Worm (Caenorhabditis elegans): ENCODE results near the gene Y42H9AR.2.

The Y42H9AR.2 gene

ce11 chrIV:8099601-8100000 lies at the start of gene Y42H9AR.2:
Y42H9AR.2 (plus strand) TSS chrIV:8099901.
- TF ChIP-seq nhr-10 (tag; optimal IDR thresholded peaks at IDR 0.05) (no peak), gmeb-1 (tag; optimal IDR thresholded peaks at IDR 0.05) (no peak)

DNA sequence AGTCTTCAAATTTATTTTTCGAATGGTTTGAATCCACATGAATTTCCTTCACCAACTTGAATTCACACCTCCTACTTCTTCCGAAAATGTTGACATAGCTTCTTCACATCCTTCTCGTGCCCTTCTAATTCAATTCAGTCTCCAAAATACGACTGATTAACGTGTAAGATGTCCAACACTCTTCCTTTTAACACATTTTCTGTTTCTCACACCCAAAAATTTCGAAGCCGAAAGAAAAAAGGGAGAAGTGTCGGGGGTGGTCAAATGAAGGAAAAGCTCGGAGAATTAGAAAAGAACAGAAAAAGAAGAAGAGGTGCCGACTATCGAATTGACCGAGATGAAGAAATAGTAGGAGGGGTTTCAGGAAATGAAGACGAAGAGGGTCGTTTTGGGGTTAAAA lies 47.0 kb upstream of the Y42H9AR.2 start:
- TF ChIP-seq mbf-1 (tag; optimal IDR thresholded peaks at IDR 0.05), result no peak
- TF ChIP-seq nhr-10 (tag; optimal IDR thresholded peaks at IDR 0.05), result no peak
- no peak for TF ChIP-seq sma-3 (GFP tag; optimal IDR thresholded peaks at IDR 0.05)
- TF ChIP-seq nhr-237 (tag; optimal IDR thresholded peaks at IDR 0.05), result no peak
- TF ChIP-seq unc-39 (tag; optimal IDR thresholded peaks at IDR 0.05), result no peak
- TF ChIP-seq unc-62 (GFP tag; optimal IDR thresholded peaks at IDR 0.05), result no peak
- no peak for TF ChIP-seq F13H6.1 (tag; optimal IDR thresholded peaks at IDR 0.05)
- no peak for TF ChIP-seq ZK546.5 (tag; optimal IDR thresholded peaks at IDR 0.05)
- TF ChIP-seq aly-2 (tag; optimal IDR thresholded peaks at IDR 0.05), result no peak
- TF ChIP-seq peb-1 (tag; optimal IDR thresholded peaks at IDR 0.05), result no peak
- no peak for TF ChIP-seq dmd-4 (tag; optimal IDR thresholded peaks at IDR 0.05)
- TF ChIP-seq gmeb-1 (tag; optimal IDR thresholded peaks at IDR 0.05), result no peak
- TF ChIP-seq ztf-1 (GFP tag; conservative IDR thresholded peaks at IDR 0.05), result no peak
- TF ChIP-seq lin-11 (tag; optimal IDR thresholded peaks at IDR 0.05), result no peak
- TF ChIP-seq ztf-11 (tag; optimal IDR thresholded peaks at IDR 0.05), result no peak
- TF ChIP-seq sma-9 (GFP tag; optimal IDR thresholded peaks at IDR 0.05), result no peak
- no peak for TF ChIP-seq sma-9 (tag; optimal IDR thresholded peaks at IDR 0.05)
- TF ChIP-seq ztf-4 (tag; optimal IDR thresholded peaks at IDR 0.05), result no peak
- TF ChIP-seq nhr-23 (tag; optimal IDR thresholded peaks at IDR 0.05), result no peak

DNA sequence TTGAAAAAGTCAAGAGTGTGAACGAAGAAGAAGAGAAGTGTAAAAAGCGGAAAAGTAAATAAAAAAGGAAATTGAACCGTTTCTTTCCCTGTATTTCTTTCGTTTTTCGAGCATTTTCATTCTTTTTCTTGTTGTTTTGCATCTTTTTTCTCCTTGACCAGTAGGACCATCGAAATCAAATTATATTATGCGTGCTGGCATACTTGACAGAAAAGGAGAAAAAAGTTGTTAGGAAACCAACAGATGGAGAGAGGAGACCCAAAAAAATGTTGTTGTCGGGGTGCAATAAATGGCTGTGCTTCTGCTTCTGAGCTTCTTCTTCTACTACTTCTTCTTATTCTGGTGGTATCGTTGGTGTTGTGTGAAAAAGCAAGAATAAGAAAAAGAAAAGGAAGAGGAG lies 45.7 kb upstream of the Y42H9AR.2 start:
- TF ChIP-seq nhr-6 (tag; optimal IDR thresholded peaks at IDR 0.05) (no peak), C34F6.9 (tag; optimal IDR thresholded peaks at IDR 0.05) (no peak), elt-3 (tag; optimal IDR thresholded peaks at IDR 0.05) (no peak), unc-55 (GFP tag; optimal IDR thresholded peaks at IDR 0.05) (no peak), gmeb-1 (tag; optimal IDR thresholded peaks at IDR 0.05) (no peak), nhr-23 (tag; optimal IDR thresholded peaks at IDR 0.05) (no peak), unc-62 (GFP tag; optimal IDR thresholded peaks at IDR 0.05) (no peak), ama-1 (optimal IDR thresholded peaks at IDR 0.05) (no peak), zag-1 (tag; optimal IDR thresholded peaks at IDR 0.05) (no peak), aly-2 (tag; optimal IDR thresholded peaks at IDR 0.05) (no peak), snpc-4 (tag; optimal IDR thresholded peaks at IDR 0.05) (no peak), ztf-11 (tag; optimal IDR thresholded peaks at IDR 0.05) (no peak)

ce11 chrIV:8061267-8061666 lies 38.4 kb upstream of the Y42H9AR.2 start:
- TF ChIP-seq blmp-1 (tag; optimal IDR thresholded peaks at IDR 0.05; ENCODE audit: insufficient read depth) (no peak), R02D3.7 (tag; optimal IDR thresholded peaks at IDR 0.05) (no peak), ztf-11 (tag; optimal IDR thresholded peaks at IDR 0.05) (no peak), nhr-21 (tag; optimal IDR thresholded peaks at IDR 0.05) (no peak), unc-39 (tag; optimal IDR thresholded peaks at IDR 0.05) (no peak), ZK546.5 (tag; optimal IDR thresholded peaks at IDR 0.05) (no peak), dmd-4 (tag; optimal IDR thresholded peaks at IDR 0.05) (no peak), nhr-10 (tag; optimal IDR thresholded peaks at IDR 0.05) (no peak), nhr-6 (tag; optimal IDR thresholded peaks at IDR 0.05) (no peak), egl-27 (tag; optimal IDR thresholded peaks at IDR 0.05) (no peak), lsy-2 (tag; optimal IDR thresholded peaks at IDR 0.05) (no peak), alr-1 (tag; optimal IDR thresholded peaks at IDR 0.05) (no peak), aly-2 (tag; optimal IDR thresholded peaks at IDR 0.05) (no peak), nhr-11 (tag; optimal IDR thresholded peaks at IDR 0.05) (no peak), fos-1 (tag; optimal IDR thresholded peaks at IDR 0.05) (no peak), sma-3 (GFP tag; optimal IDR thresholded peaks at IDR 0.05) (no peak), ama-1 (optimal IDR thresholded peaks at IDR 0.05) (no peak), snpc-4 (tag; optimal IDR thresholded peaks at IDR 0.05) (no peak), ceh-16 (tag; optimal IDR thresholded peaks at IDR 0.05) (no peak)

DNA sequence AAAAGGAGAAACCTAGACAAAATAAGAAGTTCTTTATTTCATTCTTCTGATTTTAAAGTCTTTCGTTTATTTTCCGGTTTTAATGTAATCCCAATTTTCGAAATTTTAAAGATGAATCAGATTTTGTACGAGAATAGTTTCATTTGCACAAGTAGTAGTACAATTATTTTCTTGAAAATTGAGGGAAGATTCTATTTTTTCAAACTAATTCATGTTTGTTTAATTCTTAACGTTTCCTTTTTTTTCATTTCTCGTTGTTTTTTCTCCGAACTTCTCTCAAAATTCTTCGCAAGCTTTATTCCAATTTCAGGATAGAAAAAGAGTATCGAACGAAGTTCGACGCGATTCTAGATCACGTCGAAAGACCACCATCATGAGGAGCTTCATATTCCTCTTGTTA lies 37.3 kb upstream of the Y42H9AR.2 start, which contains the start of gene sax-7:
Gene sax-7, plus strand, starts transcription at position 301 of the 400 bp plus-strand sequence.
- TF ChIP-seq ZK546.5 (tag; optimal IDR thresholded peaks at IDR 0.05), result no peak
- no peak for TF ChIP-seq lin-13 (GFP tag; optimal IDR thresholded peaks at IDR 0.05)
- TF ChIP-seq unc-55 (GFP tag; optimal IDR thresholded peaks at IDR 0.05), result no peak
- TF ChIP-seq mbf-1 (tag; optimal IDR thresholded peaks at IDR 0.05), result no peak
- TF ChIP-seq gmeb-1 (tag; optimal IDR thresholded peaks at IDR 0.05), result no peak
- TF ChIP-seq C34F6.9 (tag; optimal IDR thresholded peaks at IDR 0.05), result no peak
- TF ChIP-seq ztf-4 (tag; optimal IDR thresholded peaks at IDR 0.05), result no peak
- no peak for TF ChIP-seq snpc-4 (tag; optimal IDR thresholded peaks at IDR 0.05)
- TF ChIP-seq blmp-1 (tag; optimal IDR thresholded peaks at IDR 0.05; ENCODE audit: insufficient read depth), result no peak
- TF ChIP-seq unc-39 (tag; optimal IDR thresholded peaks at IDR 0.05), result no peak
- no peak for TF ChIP-seq elt-3 (tag; optimal IDR thresholded peaks at IDR 0.05)
- no peak for TF ChIP-seq mdl-1 (tag; optimal IDR thresholded peaks at IDR 0.05)
- TF ChIP-seq nhr-21 (tag; optimal IDR thresholded peaks at IDR 0.05), result no peak
- TF ChIP-seq nhr-6 (tag; optimal IDR thresholded peaks at IDR 0.05), result no peak

All from whole organism, L2 larva.